Worm (Caenorhabditis elegans) whole organism, midembryonic: ENCODE measurements around the gene sre-7.

ENCODE experiments used
- T22C8.4 ChIP-seq: fragments of 200-800 bp; sonication (Bioruptor generic); IDR thresholded peaks from 2 replicates; pipeline ENCODE4 v1.3.6; 2022; ENCODE audit warnings: missing genetic modification characterization, missing compliant biosample characterization
- ref-1 ChIP-seq: fragments of 200-800 bp; sonication (Bioruptor generic); conservative IDR thresholded peaks from 2 replicates; pipeline ENCODE4 v1.3.6; 2022; ENCODE audit warnings: missing genetic modification reagents, missing genetic modification characterization, missing compliant biosample characterization

- TF ChIP-seq T22C8.4 (GFP tag; lab: Robert Waterston, UW) (no peak), ref-1 (GFP tag; lab: Robert Waterston, UW) (no peak)
Measured at ce11 chrV:14293667-14294194, 49.7 kb downstream of the sre-7 start, which contains the start of gene F14D7.2.
